Worm (Caenorhabditis elegans) whole organism, L4 larva: ENCODE measurements around the gene F20H11.4.

Experiments
- F10B5.3 ChIP-seq: sonication (generic microtip); optimal IDR thresholded peaks from 2 replicates; lab custom pipeline; 2016; ENCODE audit warnings: mild to moderate bottlenecking, missing genetic modification characterization, missing compliant biosample characterization
- T20F7.1 ChIP-seq: fragments of 200-800 bp; sonication (Bioruptor generic); optimal IDR thresholded peaks from 2 replicates; lab custom pipeline; 2018; ENCODE audit warnings: mild to moderate bottlenecking, missing genetic modification characterization, missing compliant biosample characterization
- Y5F2A.4 ChIP-seq: fragments of 200-800 bp; sonication (Bioruptor generic); optimal IDR thresholded peaks from 2 replicates; lab custom pipeline; 2018; ENCODE audit warnings: mild to moderate bottlenecking, missing genetic modification characterization, missing compliant biosample characterization
- ZK337.2 ChIP-seq: fragments of 200-800 bp; sonication (Bioruptor generic); IDR thresholded peaks from 2 replicates; pipeline ENCODE4 v1.3.6; 2022; ENCODE audit warnings: missing genetic modification reagents, missing genetic modification characterization, missing compliant biosample characterization
- aly-2 ChIP-seq: sonication (generic microtip); optimal IDR thresholded peaks from 2 replicates; lab custom pipeline; 2018; ENCODE audit warnings: missing biosample characterization, missing genetic modification characterization
- ceh-28 ChIP-seq: fragments of 150-350 bp; optimal IDR thresholded peaks from 2 replicates; lab custom pipeline; 2014; ENCODE audit warnings: missing biosample characterization, missing genetic modification reagents, missing genetic modification characterization
- ceh-62 ChIP-seq: sonication (generic microtip); optimal IDR thresholded peaks from 2 replicates; lab custom pipeline; 2017; ENCODE audit warnings: missing biosample characterization, missing genetic modification characterization
- ces-1 ChIP-seq: fragments of 150-350 bp; sonication (generic microtip); optimal IDR thresholded peaks from 4 replicates; lab custom pipeline; 2014; ENCODE audit warnings: missing biosample characterization, missing genetic modification reagents, missing genetic modification characterization
- daf-16 ChIP-seq, 3 experiments: sonication (generic microtip); optimal IDR thresholded peaks; 2 replicates each; lab custom pipeline; 2016 to 2017; ENCODE audit warnings: missing genetic modification characterization in 3 of 3, missing genetic modification reagents in 3 of 3, mild to moderate bottlenecking in 2 of 3, missing compliant biosample characterization in 2 of 3, missing biosample characterization in 1 of 3, moderate library complexity in 1 of 3
- dmd-6 ChIP-seq: fragments of 200-800 bp; sonication (Bioruptor generic); IDR thresholded peaks from 2 replicates; pipeline ENCODE4 v1.3.6; 2022; ENCODE audit warnings: missing genetic modification reagents, missing genetic modification characterization, missing compliant biosample characterization
- dve-1 ChIP-seq: sonication (generic microtip); optimal IDR thresholded peaks from 2 replicates; lab custom pipeline; 2017; ENCODE audit warnings: antibody characterized with exemption, mild to moderate bottlenecking, missing genetic modification characterization, missing compliant biosample characterization; ENCODE audit not compliant: insufficient read depth
- gei-8 ChIP-seq: fragments of 200-800 bp; sonication (Bioruptor generic); optimal IDR thresholded peaks from 2 replicates; lab custom pipeline; 2018; ENCODE audit warnings: mild to moderate bottlenecking, missing genetic modification characterization, missing compliant biosample characterization
- hlh-11 ChIP-seq: fragments of 200-800 bp; sonication (Bioruptor generic); optimal IDR thresholded peaks from 2 replicates; lab custom pipeline; 2018; ENCODE audit warnings: mild to moderate bottlenecking, missing genetic modification characterization, missing compliant biosample characterization
- hlh-30 ChIP-seq: sonication (generic microtip); optimal IDR thresholded peaks from 2 replicates; lab custom pipeline; 2017; ENCODE audit warnings: antibody characterized with exemption, mild to moderate bottlenecking, missing genetic modification characterization, missing compliant biosample characterization; ENCODE audit not compliant: insufficient read depth
- hmg-1.1 ChIP-seq: fragments of 200-800 bp; sonication (Bioruptor generic); IDR thresholded peaks from 2 replicates; pipeline ENCODE4 v1.3.6; 2022; ENCODE audit warnings: missing genetic modification reagents, missing genetic modification characterization, missing compliant biosample characterization
- lim-7 ChIP-seq: fragments of 200-800 bp; sonication (Bioruptor generic); IDR thresholded peaks from 2 replicates; pipeline ENCODE4 v1.3.6; 2022; ENCODE audit warnings: missing genetic modification characterization, missing compliant biosample characterization
- lin-13 ChIP-seq: fragments of 150-350 bp; optimal IDR thresholded peaks from 2 replicates; lab custom pipeline; 2014; ENCODE audit warnings: missing biosample characterization, missing genetic modification reagents, missing genetic modification characterization
- lin-29 ChIP-seq: fragments of 200-800 bp; sonication (Bioruptor generic); IDR thresholded peaks from 2 replicates; pipeline ENCODE4 v1.3.6; 2022; ENCODE audit warnings: missing genetic modification reagents, missing genetic modification characterization, missing compliant biosample characterization
- lsy-2 ChIP-seq, 2 experiments: fragments of 150-350 bp in 1 of 2; sonication (generic microtip) in 1 of 2; optimal IDR thresholded peaks; 2 replicates each; lab custom pipeline; 2014 to 2017; ENCODE audit warnings: missing biosample characterization in 2 of 2, missing genetic modification characterization in 2 of 2
- mdl-1 ChIP-seq, 2 experiments: fragments of 150-350 bp in 1 of 2; sonication (generic microtip) in 1 of 2; optimal IDR thresholded peaks; 2 replicates each; lab custom pipeline; 2014 to 2017; ENCODE audit warnings: missing biosample characterization in 2 of 2, missing genetic modification characterization in 2 of 2
- mes-2 ChIP-seq: sonication (generic microtip); optimal IDR thresholded peaks from 2 replicates; lab custom pipeline; 2016; ENCODE audit warnings: missing genotype, mild to moderate bottlenecking, missing genetic modification characterization, missing compliant biosample characterization; ENCODE audit not compliant: poor library complexity, severe bottlenecking
- nhr-10 ChIP-seq: fragments of 150-350 bp; optimal IDR thresholded peaks from 2 replicates; lab custom pipeline; 2014; ENCODE audit warnings: missing biosample characterization, missing genetic modification characterization
- nhr-11 ChIP-seq: fragments of 150-350 bp; optimal IDR thresholded peaks from 2 replicates; lab custom pipeline; 2014; ENCODE audit warnings: missing biosample characterization, missing genetic modification characterization
- nhr-111 ChIP-seq: fragments of 200-800 bp; sonication (Bioruptor generic); optimal IDR thresholded peaks from 2 replicates; lab custom pipeline; 2018; ENCODE audit warnings: mild to moderate bottlenecking, missing genetic modification characterization, missing compliant biosample characterization
- nhr-28 ChIP-seq: fragments of 150-350 bp; optimal IDR thresholded peaks from 2 replicates; lab custom pipeline; 2014; ENCODE audit warnings: missing biosample characterization, missing genetic modification characterization
- nhr-41 ChIP-seq: fragments of 200-800 bp; sonication (Bioruptor generic); IDR thresholded peaks from 2 replicates; pipeline ENCODE4 v1.3.6; 2022; ENCODE audit warnings: missing genetic modification reagents, missing genetic modification characterization, missing compliant biosample characterization
- nhr-76 ChIP-seq: fragments of 150-350 bp; optimal IDR thresholded peaks from 2 replicates; lab custom pipeline; 2014; ENCODE audit warnings: missing biosample characterization, missing genetic modification characterization
- nhr-77 ChIP-seq: fragments of 150-350 bp; optimal IDR thresholded peaks from 2 replicates; lab custom pipeline; 2014; ENCODE audit warnings: missing biosample characterization, missing genetic modification characterization
- pha-4 ChIP-seq, 2 experiments: fragments of 150-350 bp in 1 of 2; fragments of 200-800 bp in 1 of 2; sonication (Bioruptor generic) in 1 of 2; IDR thresholded peaks in 1 of 2; optimal IDR thresholded peaks in 1 of 2; 2 replicates each; pipeline versions ENCODE4 v1.3.6 to Lab custom; 2014 to 2022; ENCODE audit warnings: missing genetic modification characterization in 2 of 2, missing genetic modification reagents in 2 of 2, missing biosample characterization in 1 of 2, missing compliant biosample characterization in 1 of 2
- pqm-1 ChIP-seq: sonication (generic microtip); optimal IDR thresholded peaks from 2 replicates; lab custom pipeline; 2017; ENCODE audit warnings: missing biosample characterization, missing genetic modification characterization
- rbr-2 ChIP-seq: sonication (generic microtip); optimal IDR thresholded peaks from 2 replicates; lab custom pipeline; 2016; ENCODE audit warnings: missing genotype, missing genetic modification characterization, missing compliant biosample characterization
- saeg-2 ChIP-seq: fragments of 200-800 bp; sonication (Bioruptor generic); IDR thresholded peaks from 2 replicates; pipeline ENCODE4 v1.3.6; 2022; ENCODE audit warnings: missing genetic modification reagents, missing genetic modification characterization, missing compliant biosample characterization
- skn-1 ChIP-seq: fragments of 150-350 bp; optimal IDR thresholded peaks from 2 replicates; lab custom pipeline; 2014; ENCODE audit warnings: missing biosample characterization, missing genetic modification characterization
- tra-1 ChIP-seq: fragments of 200-800 bp; sonication (Bioruptor generic); IDR thresholded peaks from 2 replicates; pipeline ENCODE4 v1.3.6; 2022; ENCODE audit warnings: missing genetic modification reagents, missing genetic modification characterization, missing compliant biosample characterization
- unc-130 ChIP-seq: sonication (generic microtip); optimal IDR thresholded peaks from 2 replicates; lab custom pipeline; 2016; ENCODE audit warnings: missing genetic modification reagents, missing genetic modification characterization, missing compliant biosample characterization
- zfp-2 ChIP-seq: sonication (generic microtip); optimal IDR thresholded peaks from 2 replicates; lab custom pipeline; 2016; ENCODE audit warnings: mild to moderate bottlenecking, missing genetic modification characterization, missing compliant biosample characterization
- ztf-7 ChIP-seq: fragments of 150-350 bp; optimal IDR thresholded peaks from 2 replicates; lab custom pipeline; 2014; ENCODE audit warnings: missing biosample characterization, missing genetic modification characterization

Gene F20H11.4

DNA sequence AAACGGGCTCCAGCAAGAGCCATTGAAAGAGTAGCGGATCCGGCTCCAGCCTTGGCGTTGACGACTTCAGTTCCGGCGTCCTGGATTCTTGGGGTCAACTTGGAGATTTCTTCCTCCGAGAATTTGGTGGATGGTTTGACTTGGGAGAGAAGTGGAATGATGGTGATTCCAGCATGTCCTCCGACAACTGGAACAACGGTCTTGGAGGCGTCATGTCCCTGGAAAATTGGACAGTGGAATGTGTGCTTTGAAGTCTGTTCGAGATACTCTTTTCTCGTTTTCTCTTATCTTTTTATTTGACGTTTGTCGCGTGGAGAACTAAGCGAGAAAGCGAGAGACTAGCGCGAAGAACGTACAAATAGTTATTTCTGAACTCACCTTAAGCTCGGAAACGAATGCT lies 1.4 kb upstream of the F20H11.4 start (continued):
- no peak for TF ChIP-seq aly-2 (tag; lab: Kevin White, UChicago)
- TF ChIP-seq tra-1 (GFP tag; lab: Robert Waterston, UW): no peak
- no peak for TF ChIP-seq hlh-30
- TF ChIP-seq lim-7 (GFP tag; lab: Robert Waterston, UW): 0 out of 2 replicates have a peak, but pooled peaks have one; percentile 23
- TF ChIP-seq T20F7.1 (GFP tag; lab: Kevin White, UChicago): no peak
- TF ChIP-seq rbr-2 (tag; lab: Kevin White, UChicago): no peak
- TF ChIP-seq unc-130 (GFP tag; lab: Kevin White, UChicago): no peak
- no peak for TF ChIP-seq nhr-77 (tag; lab: Kevin White, UChicago)
- TF ChIP-seq zfp-2: no peak
- TF ChIP-seq ceh-62: no peak

- no peak for TF ChIP-seq hmg-1.1 (GFP tag; lab: Robert Waterston, UW)
- TF ChIP-seq lin-13 (GFP tag; lab: Kevin White, UChicago): no peak
- TF ChIP-seq nhr-11: no peak
- TF ChIP-seq nhr-111 (GFP tag; lab: Kevin White, UChicago): no peak
- no peak for TF ChIP-seq ceh-62
- TF ChIP-seq nhr-76 (tag; lab: Kevin White, UChicago): no peak
- no peak for TF ChIP-seq lin-29 (GFP tag; lab: Robert Waterston, UW)
- TF ChIP-seq F10B5.3 (tag; lab: Kevin White, UChicago): no peak
- no peak for TF ChIP-seq mdl-1 (tag; optimal IDR thresholded peaks at IDR 0.05; lab: Kevin White, UChicago)
- TF ChIP-seq saeg-2: no peak
- TF ChIP-seq nhr-41 (GFP tag; lab: Robert Waterston, UW): no peak
- TF ChIP-seq pha-4 (GFP tag; IDR thresholded peaks at IDR 0.05; lab: Robert Waterston, UW): no peak
- TF ChIP-seq pha-4 (tag; optimal IDR thresholded peaks at IDR 0.05; lab: Kevin White, UChicago): no peak
- TF ChIP-seq dmd-6 (GFP tag; lab: Robert Waterston, UW): no peak
- TF ChIP-seq skn-1: no peak
- no peak for TF ChIP-seq ZK337.2
- no peak for TF ChIP-seq Y5F2A.4 (GFP tag; lab: Kevin White, UChicago)
- TF ChIP-seq lsy-2 (tag; optimal IDR thresholded peaks at IDR 0.05; lab: Kevin White, UChicago): no peak
- TF ChIP-seq ztf-7 (tag; lab: Kevin White, UChicago): no peak
- TF ChIP-seq, all 104 proteins: peak for 0
These were observed 776 bp upstream of the F20H11.4 start for ce11 chrIII:6607646-6608045.

- TF ChIP-seq nhr-41 (GFP tag; lab: Robert Waterston, UW): no peak
These were observed 2.1 kb downstream of the F20H11.4 start, which contains the start of gene srh-40 for ce11 chrIII:6610522-6610921. Gene srh-40, plus strand, starts transcription at chrIII:6610822.

ce11 chrIII:6612282-6612681 lies 3.9 kb downstream of the F20H11.4 start, which contains the start of gene ctsa-4.2:
Gene ctsa-4.2, plus strand, starts transcription at chrIII:6612528.
- peak; percentile 74 for TF ChIP-seq ztf-7 (tag; lab: Kevin White, UChicago)
- TF ChIP-seq hlh-11 (tag; lab: Kevin White, UChicago): peak; percentile 39
- peak; percentile 31 for TF ChIP-seq nhr-28 (tag; lab: Kevin White, UChicago)
- TF ChIP-seq mes-2: no peak
- peak; percentile 81 for TF ChIP-seq pqm-1
- no peak for TF ChIP-seq nhr-10 (tag; lab: Kevin White, UChicago)
- no peak for TF ChIP-seq ceh-28 (tag; lab: Kevin White, UChicago)
- no peak for TF ChIP-seq ces-1 (GFP tag; lab: Kevin White, UChicago)
- no peak for TF ChIP-seq daf-16 (GFP tag; optimal IDR thresholded peaks at IDR 0.05; lab: Kevin White, UChicago)
- peak; percentile 57 for TF ChIP-seq daf-16 (tag; optimal IDR thresholded peaks at IDR 0.05; lab: Kevin White, UChicago)
- peak; percentile 59 for TF ChIP-seq dve-1 (tag; lab: Kevin White, UChicago)
- no peak for TF ChIP-seq gei-8 (GFP tag; lab: Kevin White, UChicago)
